Worm (Caenorhabditis elegans) whole organism, L1 larva: ENCODE results near the gene C04H5.7.

Source experiments
- C16A3.4 ChIP-seq: fragments of 150-350 bp; optimal IDR thresholded peaks from 2 replicates; lab custom pipeline; 2014; ENCODE audit warnings: missing biosample characterization, missing genetic modification characterization
- F16B12.6 ChIP-seq: fragments of 150-350 bp; optimal IDR thresholded peaks from 2 replicates; lab custom pipeline; 2014; ENCODE audit warnings: missing biosample characterization, missing genetic modification characterization
- aly-2 ChIP-seq: fragments of 150-350 bp; optimal IDR thresholded peaks from 2 replicates; lab custom pipeline; 2014; ENCODE audit warnings: missing biosample characterization, missing genetic modification characterization
- blmp-1 ChIP-seq: fragments of 150-350 bp; optimal IDR thresholded peaks from 2 replicates; lab custom pipeline; 2014; ENCODE audit warnings: missing biosample characterization, missing genetic modification characterization
- ceh-63 ChIP-seq: fragments of 200-800 bp; sonication (Bioruptor generic); optimal IDR thresholded peaks from 2 replicates; lab custom pipeline; 2018; ENCODE audit warnings: mild to moderate bottlenecking, missing genetic modification characterization, missing compliant biosample characterization
- ceh-82 ChIP-seq, 3 experiments: fragments of 150-350 bp in 1 of 3; sonication (generic microtip) in 2 of 3; optimal IDR thresholded peaks; 2 replicates each; lab custom pipeline; 2014 to 2017; ENCODE audit warnings: missing biosample characterization in 3 of 3, missing genetic modification characterization in 3 of 3
- efl-1 ChIP-seq, 4 experiments: fragments of 150-350 bp; optimal IDR thresholded peaks in 3 of 4; peaks in 1 of 4; 1 replicate in 1 of 4; 2 replicates in 3 of 4; lab custom pipeline; 2014; ENCODE audit warnings: missing biosample characterization in 2 of 4, missing genetic modification characterization in 2 of 4, missing genetic modification reagents in 2 of 4
- egl-13 ChIP-seq: sonication (generic microtip); optimal IDR thresholded peaks from 2 replicates; lab custom pipeline; 2016; ENCODE audit warnings: missing genotype, missing genetic modification reagents, missing genetic modification characterization, missing compliant biosample characterization
- elt-3 ChIP-seq, 6 experiments: fragments of 150-350 bp in 1 of 6; sonication (generic microtip); optimal IDR thresholded peaks; 2 replicates each; lab custom pipeline; 2017 to 2018; ENCODE audit warnings: missing biosample characterization in 6 of 6, missing genetic modification characterization in 6 of 6, inconsistent platforms in 1 of 6
- fkh-10 ChIP-seq: sonication (generic microtip); optimal IDR thresholded peaks from 2 replicates; lab custom pipeline; 2017; ENCODE audit warnings: missing biosample characterization, missing genetic modification reagents, missing genetic modification characterization
- fos-1 ChIP-seq: fragments of 150-350 bp; optimal IDR thresholded peaks from 2 replicates; lab custom pipeline; 2014; ENCODE audit warnings: missing biosample characterization, missing genetic modification characterization
- hlh-17 ChIP-seq: fragments of 200-800 bp; sonication (Bioruptor generic); optimal IDR thresholded peaks from 2 replicates; lab custom pipeline; 2018; ENCODE audit warnings: missing genetic modification characterization, mild to moderate bottlenecking, missing compliant biosample characterization, moderate library complexity, borderline replicate concordance
- isw-1 ChIP-seq: fragments of 200-800 bp; sonication (Bioruptor generic); IDR thresholded peaks from 2 replicates; pipeline ENCODE4 v1.3.6; 2022; ENCODE audit warnings: missing genetic modification characterization, missing compliant biosample characterization
- lin-14 ChIP-seq: fragments of 200-800 bp; sonication (Bioruptor generic); optimal IDR thresholded peaks from 2 replicates; lab custom pipeline; 2018; ENCODE audit warnings: mild to moderate bottlenecking, missing genetic modification characterization, moderate library complexity, missing compliant biosample characterization
- lin-35 ChIP-seq, 2 experiments: fragments of 150-350 bp; optimal IDR thresholded peaks; 2 replicates each; lab custom pipeline; 2014; ENCODE audit warnings: missing biosample characterization in 2 of 2, missing genetic modification characterization in 2 of 2, missing genetic modification reagents in 2 of 2
- lsy-2 ChIP-seq, 2 experiments: fragments of 150-350 bp; optimal IDR thresholded peaks; 2 replicates each; lab custom pipeline; 2014; ENCODE audit warnings: missing biosample characterization in 2 of 2, missing genetic modification characterization in 2 of 2
- mab-9 ChIP-seq: fragments of 200-800 bp; sonication (Bioruptor generic); IDR thresholded peaks from 2 replicates; pipeline ENCODE4 v1.3.6; 2022; ENCODE audit warnings: missing genetic modification reagents, missing genetic modification characterization, missing compliant biosample characterization
- mef-2 ChIP-seq: fragments of 150-350 bp; optimal IDR thresholded peaks from 2 replicates; lab custom pipeline; 2014; ENCODE audit warnings: missing biosample characterization, missing genetic modification characterization
- mep-1 ChIP-seq: fragments of 150-350 bp; optimal IDR thresholded peaks from 2 replicates; lab custom pipeline; 2014; ENCODE audit warnings: missing biosample characterization, missing genetic modification characterization
- nhr-19 ChIP-seq: fragments of 200-800 bp; sonication (Bioruptor generic); conservative IDR thresholded peaks from 2 replicates; pipeline ENCODE4 v1.3.6; 2022; ENCODE audit warnings: missing genetic modification characterization, missing compliant biosample characterization
- nhr-20 ChIP-seq: sonication (generic microtip); optimal IDR thresholded peaks from 2 replicates; lab custom pipeline; 2016; ENCODE audit warnings: mild to moderate bottlenecking, missing genetic modification characterization, missing compliant biosample characterization
- nhr-77 ChIP-seq: fragments of 150-350 bp; optimal IDR thresholded peaks from 2 replicates; lab custom pipeline; 2014; ENCODE audit warnings: missing biosample characterization, missing genetic modification characterization
- nhr-84 ChIP-seq: sonication (generic microtip); optimal IDR thresholded peaks from 2 replicates; lab custom pipeline; 2017; ENCODE audit warnings: missing biosample characterization, missing genetic modification characterization
- nhr-85 ChIP-seq: sonication (generic microtip); peaks from one replicate; lab custom pipeline; 2016; ENCODE audit warnings: missing genetic modification characterization, inconsistent platforms, missing compliant biosample characterization
- nhr-90 ChIP-seq: sonication (generic microtip); optimal IDR thresholded peaks from 2 replicates; lab custom pipeline; 2016; ENCODE audit warnings: mild to moderate bottlenecking, missing genetic modification characterization, missing compliant biosample characterization; ENCODE audit not compliant: poor library complexity
- pqm-1 ChIP-seq: sonication (generic microtip); optimal IDR thresholded peaks from 3 replicates; lab custom pipeline; 2017; ENCODE audit warnings: missing biosample characterization, missing genetic modification characterization
- skn-1 ChIP-seq: fragments of 150-350 bp; optimal IDR thresholded peaks from 2 replicates; lab custom pipeline; 2014; ENCODE audit warnings: missing biosample characterization, missing genetic modification characterization
- tbx-2 ChIP-seq: sonication (generic microtip); optimal IDR thresholded peaks from 2 replicates; lab custom pipeline; 2016; ENCODE audit warnings: missing genetic modification characterization, missing compliant biosample characterization
- unc-130 ChIP-seq: fragments of 150-350 bp; optimal IDR thresholded peaks from 2 replicates; lab custom pipeline; 2017; ENCODE audit warnings: missing biosample characterization, missing genetic modification characterization, inconsistent platforms
- unc-30 ChIP-seq: sonication (generic microtip); optimal IDR thresholded peaks from 2 replicates; lab custom pipeline; 2017; ENCODE audit warnings: missing biosample characterization, missing genetic modification characterization
- xbp-1 ChIP-seq: sonication (generic microtip); optimal IDR thresholded peaks from 2 replicates; lab custom pipeline; 2016; ENCODE audit warnings: missing genetic modification characterization, missing compliant biosample characterization
- zip-4 ChIP-seq: fragments of 200-800 bp; sonication (Bioruptor generic); optimal IDR thresholded peaks from 2 replicates; lab custom pipeline; 2018; ENCODE audit warnings: mild to moderate bottlenecking, missing genetic modification characterization, moderate library complexity, missing compliant biosample characterization

The C04H5.7 gene

ce11 chrII:14569322-14569721 is 31.6 kb downstream of the C04H5.7 start (continued):
- peak; percentile 48 for TF ChIP-seq nhr-85 (tag; lab: Kevin White, UChicago)
- peak; percentile 68 for TF ChIP-seq fkh-10
- TF ChIP-seq unc-130, result no peak
- TF ChIP-seq mef-2 (tag; lab: Kevin White, UChicago), result no peak
- TF ChIP-seq F16B12.6, result no peak
- no peak for TF ChIP-seq mep-1 (tag; lab: Kevin White, UChicago)
- TF ChIP-seq efl-1 (optimal IDR thresholded peaks at IDR 0.05; lab: Kevin White, UChicago), result peak; percentile 32 to 70
- TF ChIP-seq efl-1 (GFP tag; optimal IDR thresholded peaks at IDR 0.05 in 1 of 2; lab: Kevin White, UChicago), result peak; percentile 9 to 66
- TF ChIP-seq, all 84 proteins: peak for 15

ce11 chrII:14570541-14571160 is 32.9 kb downstream of the C04H5.7 start:
- TF ChIP-seq nhr-77 (tag; lab: Kevin White, UChicago) (peak; percentile 71), lsy-2 (tag; optimal IDR thresholded peaks at IDR 0.05; lab: Kevin White, UChicago) (peak in 1 of 2 experiments; percentile 4), F16B12.6 (no peak), efl-1 (optimal IDR thresholded peaks at IDR 0.05; lab: Kevin White, UChicago) (no peak), efl-1 (GFP tag; optimal IDR thresholded peaks at IDR 0.05 in 1 of 2; lab: Kevin White, UChicago) (peak in 1 of 2 experiments; percentile 91), mab-9 (no peak)
- TF ChIP-seq, all 84 proteins: peak for 3

- TF ChIP-seq blmp-1 (tag; lab: Kevin White, UChicago), result no peak
- TF ChIP-seq ceh-63 (GFP tag; lab: Kevin White, UChicago), result no peak
- TF ChIP-seq isw-1, result no peak
- TF ChIP-seq lin-14, result no peak
- no peak for TF ChIP-seq zip-4
- no peak for TF ChIP-seq nhr-19 (GFP tag; lab: Robert Waterston, UW)
- no peak for TF ChIP-seq tbx-2 (tag; lab: Kevin White, UChicago)
- no peak for TF ChIP-seq elt-3 (tag; optimal IDR thresholded peaks at IDR 0.05; lab: Kevin White, UChicago)
- TF ChIP-seq hlh-17 (GFP tag; lab: Kevin White, UChicago), result no peak
Measured at ce11 chrII:14573315-14573714, 35.6 kb downstream of the C04H5.7 start, which contains the start of gene madf-5. Gene madf-5, plus strand, starts transcription at chrII:14573615.

- TF ChIP-seq unc-130 (no peak), nhr-90 (tag; lab: Kevin White, UChicago) (no peak), egl-13 (tag; lab: Kevin White, UChicago) (no peak), xbp-1 (tag; lab: Kevin White, UChicago) (no peak), pqm-1 (tag; lab: Kevin White, UChicago) (no peak), ceh-63 (GFP tag; lab: Kevin White, UChicago) (no peak), ceh-82 (tag; optimal IDR thresholded peaks at IDR 0.05; lab: Kevin White, UChicago) (no peak), C16A3.4 (tag; lab: Kevin White, UChicago) (no peak), hlh-17 (GFP tag; lab: Kevin White, UChicago) (no peak), skn-1 (tag; lab: Kevin White, UChicago) (no peak), aly-2 (tag; lab: Kevin White, UChicago) (no peak), nhr-84 (tag; lab: Kevin White, UChicago) (no peak)
Measured at ce11 chrII:14574790-14575189, 37.0 kb downstream of the C04H5.7 start.

- TF ChIP-seq lin-35 (GFP tag; optimal IDR thresholded peaks at IDR 0.05; lab: Kevin White, UChicago) (no peak), pqm-1 (tag; lab: Kevin White, UChicago) (no peak), fos-1 (no peak), nhr-20 (tag; lab: Kevin White, UChicago) (no peak), unc-130 (no peak), unc-30 (tag; lab: Kevin White, UChicago) (no peak)
Measured at ce11 chrII:14576429-14576828, 38.7 kb downstream of the C04H5.7 start, which contains the start of gene C01G12.13. Gene C01G12.13, plus strand, starts transcription at chrII:14576729.
